Fruit fly (Drosophila melanogaster) whole organism, embryonic: Measurements from ENCODE around the gene ph-p.
A peak's percentile ranks its signal among the peaks of the same experiment; 100 is the strongest.

Source experiments
- BEAF-32 ChIP-seq: fragments of 200-800 bp; sonication (Bioruptor generic); optimal IDR thresholded peaks from 3 replicates; lab custom pipeline; 2017; ENCODE audit warnings: missing biosample characterization, missing genetic modification characterization, mild to moderate bottlenecking, moderate library complexity, missing genetic modification reagents
- Bdp1 ChIP-seq: fragments of 200-800 bp; sonication (Bioruptor generic); optimal IDR thresholded peaks from 3 replicates; lab custom pipeline; 2016; ENCODE audit warnings: missing biosample characterization, missing genetic modification characterization
- Bgb ChIP-seq: fragments of 200-800 bp; sonication (Bioruptor generic); IDR thresholded peaks from 2 replicates; pipeline ENCODE4 v1.3.6; 2022; ENCODE audit warnings: missing biosample characterization, missing genetic modification characterization; ENCODE audit not compliant: partially characterized antibody
- CG10274 ChIP-seq: fragments of 200-800 bp; sonication (Bioruptor generic); optimal IDR thresholded peaks from 3 replicates; lab custom pipeline; 2017; ENCODE audit warnings: missing biosample characterization, mild to moderate bottlenecking, missing genetic modification characterization
- CG10565 ChIP-seq: fragments of 200-800 bp; sonication (Bioruptor generic); optimal IDR thresholded peaks from 3 replicates; lab custom pipeline; 2016; ENCODE audit warnings: missing biosample characterization, mild to moderate bottlenecking, missing genetic modification characterization
- CG11247 ChIP-seq: fragments of 200-800 bp; sonication (Bioruptor generic); IDR thresholded peaks from 2 replicates; pipeline ENCODE4 v1.3.6; 2022; ENCODE audit warnings: missing biosample characterization, missing genetic modification characterization
- CG11504 ChIP-seq: fragments of 200-800 bp; sonication (Bioruptor generic); optimal IDR thresholded peaks from 3 replicates; lab custom pipeline; 2019; ENCODE audit warnings: missing biosample characterization, mild to moderate bottlenecking, missing genetic modification characterization, moderate library complexity
- CG1233 ChIP-seq: fragments of 200-800 bp; sonication (Bioruptor generic); optimal IDR thresholded peaks from 4 replicates; lab custom pipeline; 2018; ENCODE audit warnings: missing biosample characterization, mild to moderate bottlenecking, missing genetic modification characterization
- CG12942 ChIP-seq: fragments of 200-800 bp; sonication (Bioruptor generic); optimal IDR thresholded peaks from 3 replicates; lab custom pipeline; 2016; ENCODE audit warnings: missing biosample characterization, missing genetic modification characterization
- CG13123 ChIP-seq: fragments of 200-800 bp; sonication (Bioruptor generic); optimal IDR thresholded peaks from 2 replicates; lab custom pipeline; 2016; ENCODE audit warnings: missing biosample characterization, missing genetic modification characterization
- CG13775 ChIP-seq: fragments of 200-800 bp; sonication (Bioruptor generic); optimal IDR thresholded peaks from 3 replicates; lab custom pipeline; 2017; ENCODE audit warnings: missing biosample characterization, mild to moderate bottlenecking, missing genetic modification characterization
- CG14667 ChIP-seq: fragments of 200-800 bp; sonication (Bioruptor generic); IDR thresholded peaks from 2 replicates; pipeline ENCODE4 v1.3.6; 2022; ENCODE audit warnings: missing biosample characterization, missing genetic modification characterization
- CG16863 ChIP-seq: fragments of 200-800 bp; sonication (Bioruptor generic); optimal IDR thresholded peaks from 3 replicates; lab custom pipeline; 2016; ENCODE audit warnings: missing biosample characterization, missing genetic modification characterization
- CG17328 ChIP-seq: fragments of 200-800 bp; sonication (Bioruptor generic); IDR thresholded peaks from 2 replicates; pipeline ENCODE4 v1.3.6; 2022; ENCODE audit warnings: missing biosample characterization, missing genetic modification characterization
- CG17361 ChIP-seq: fragments of 200-800 bp; sonication (Bioruptor generic); IDR thresholded peaks from 3 replicates; pipeline ENCODE4 v1.3.6; 2022; ENCODE audit warnings: missing biosample characterization, missing genetic modification characterization
- CG17385 ChIP-seq: fragments of 200-800 bp; sonication (Bioruptor generic); optimal IDR thresholded peaks from 3 replicates; lab custom pipeline; 2018; ENCODE audit warnings: missing biosample characterization, mild to moderate bottlenecking, missing genetic modification characterization
- CG1832 ChIP-seq: fragments of 200-800 bp; sonication (Bioruptor generic); optimal IDR thresholded peaks from 2 replicates; lab custom pipeline; 2017; ENCODE audit warnings: missing biosample characterization, mild to moderate bottlenecking, missing genetic modification characterization, inconsistent platforms
- CG2199 ChIP-seq: fragments of 200-800 bp; sonication (Bioruptor generic); IDR thresholded peaks from 3 replicates; pipeline ENCODE4 v1.3.6; 2022; ENCODE audit warnings: missing biosample characterization, missing genetic modification characterization
- CG30020 ChIP-seq: fragments of 200-800 bp; optimal IDR thresholded peaks from 2 replicates; lab custom pipeline; 2019; ENCODE audit warnings: missing biosample characterization, mild to moderate bottlenecking, missing genetic modification characterization, moderate library complexity
- CG30403 ChIP-seq: fragments of 200-800 bp; sonication (Bioruptor generic); optimal IDR thresholded peaks from 3 replicates; lab custom pipeline; 2016; ENCODE audit warnings: missing biosample characterization, missing genetic modification characterization
- CG3407 ChIP-seq: fragments of 200-800 bp; sonication (Bioruptor generic); optimal IDR thresholded peaks from 2 replicates; lab custom pipeline; 2018; ENCODE audit warnings: missing biosample characterization, mild to moderate bottlenecking, missing genetic modification characterization
- CG3995 ChIP-seq: fragments of 200-800 bp; sonication (Bioruptor generic); optimal IDR thresholded peaks from 3 replicates; lab custom pipeline; 2016; ENCODE audit warnings: missing biosample characterization, missing genetic modification characterization
- CG4282 ChIP-seq: fragments of 200-800 bp; sonication (Bioruptor generic); optimal IDR thresholded peaks from 2 replicates; lab custom pipeline; 2016; ENCODE audit warnings: missing biosample characterization, missing genetic modification characterization
- CG4707 ChIP-seq: fragments of 200-800 bp; sonication (Bioruptor generic); optimal IDR thresholded peaks from 2 replicates; lab custom pipeline; 2018; ENCODE audit warnings: missing biosample characterization, mild to moderate bottlenecking, missing genetic modification characterization, moderate library complexity
- CG6175 ChIP-seq: fragments of 200-800 bp; sonication (Bioruptor generic); IDR thresholded peaks from 3 replicates; pipeline ENCODE4 v1.3.6; 2022; ENCODE audit warnings: missing biosample characterization, missing genetic modification characterization
- CG8290 ChIP-seq, 3 experiments: fragments of 200-800 bp; sonication (Bioruptor generic); optimal IDR thresholded peaks; 2 replicates each; lab custom pipeline; 2016 to 2019; ENCODE audit warnings: missing biosample characterization in 3 of 3, missing genetic modification characterization in 3 of 3, mild to moderate bottlenecking in 2 of 3, moderate library complexity in 1 of 3
- CG9876 ChIP-seq: fragments of 200-800 bp; sonication (Bioruptor generic); optimal IDR thresholded peaks from 2 replicates; lab custom pipeline; 2016; ENCODE audit warnings: missing biosample characterization, missing genetic modification characterization
- Dad ChIP-seq: fragments of 200-800 bp; sonication (Bioruptor generic); optimal IDR thresholded peaks from 3 replicates; lab custom pipeline; 2016; ENCODE audit warnings: missing biosample characterization, missing genetic modification characterization
- Fer1 ChIP-seq: fragments of 200-800 bp; sonication (Bioruptor generic); optimal IDR thresholded peaks from 2 replicates; lab custom pipeline; 2017; ENCODE audit warnings: missing biosample characterization, mild to moderate bottlenecking, missing genetic modification characterization
- Neu2 ChIP-seq: fragments of 200-800 bp; sonication (Bioruptor generic); optimal IDR thresholded peaks from 3 replicates; lab custom pipeline; 2016; ENCODE audit warnings: missing biosample characterization, missing genetic modification characterization, borderline replicate concordance
- PHDP ChIP-seq: fragments of 200-800 bp; sonication (Bioruptor generic); optimal IDR thresholded peaks from 3 replicates; lab custom pipeline; 2018; ENCODE audit warnings: missing biosample characterization, mild to moderate bottlenecking, missing genetic modification characterization, moderate library complexity
- Sin3A ChIP-seq: fragments of >200 bp; optimal IDR thresholded peaks from 2 replicates; lab custom pipeline; 2018
- Spps ChIP-seq: fragments of 200-800 bp; sonication (Bioruptor generic); optimal IDR thresholded peaks from 2 replicates; lab custom pipeline; 2018; ENCODE audit warnings: missing biosample characterization, mild to moderate bottlenecking, missing genetic modification characterization
- Trl ChIP-seq, 3 experiments: fragments of >200 bp in 2 of 3; fragments of 200-800 bp in 1 of 3; sonication (Bioruptor generic) in 1 of 3; optimal IDR thresholded peaks; 2 replicates in 1 of 3; 3 replicates in 2 of 3; lab custom pipeline; 2016 to 2017; ENCODE audit warnings: missing biosample characterization in 1 of 3, missing genetic modification characterization in 1 of 3
- az2 ChIP-seq: fragments of 200-800 bp; sonication (Bioruptor generic); optimal IDR thresholded peaks from 3 replicates; lab custom pipeline; 2016; ENCODE audit warnings: missing biosample characterization, missing genetic modification characterization
- dan ChIP-seq: fragments of 200-800 bp; sonication (Bioruptor generic); IDR thresholded peaks from 2 replicates; pipeline ENCODE4 v1.3.6; 2022; ENCODE audit warnings: missing biosample characterization, missing genetic modification characterization
- ewg ChIP-seq: fragments of 200-800 bp; sonication (Bioruptor generic); optimal IDR thresholded peaks from 3 replicates; lab custom pipeline; 2017; ENCODE audit warnings: mild to moderate bottlenecking, missing biosample characterization, missing genetic modification reagents, missing genetic modification characterization
- inv ChIP-seq: fragments of 200-800 bp; sonication (Bioruptor generic); IDR thresholded peaks from 2 replicates; pipeline ENCODE4 v1.3.6; 2022; ENCODE audit warnings: missing biosample characterization, missing genetic modification characterization; ENCODE audit not compliant: partially characterized antibody
- kni ChIP-seq: fragments of 200-800 bp; sonication (Bioruptor generic); optimal IDR thresholded peaks from 3 replicates; lab custom pipeline; 2017; ENCODE audit warnings: mild to moderate bottlenecking, missing biosample characterization, missing genetic modification reagents, missing genetic modification characterization
- mam ChIP-seq: fragments of 200-800 bp; sonication (Bioruptor generic); optimal IDR thresholded peaks from 3 replicates; lab custom pipeline; 2016; ENCODE audit warnings: missing biosample characterization, missing genetic modification characterization
- nau ChIP-seq: fragments of 200-800 bp; sonication (Bioruptor generic); optimal IDR thresholded peaks from 3 replicates; lab custom pipeline; 2017; ENCODE audit warnings: missing biosample characterization, mild to moderate bottlenecking, missing genetic modification characterization, missing genetic modification reagents
- otp ChIP-seq: fragments of 200-800 bp; sonication (Bioruptor generic); IDR thresholded peaks from 3 replicates; pipeline ENCODE4, ENCODE4 v1.3.6; 2022; ENCODE audit warnings: missing biosample characterization, missing genetic modification characterization
- prd ChIP-seq, 3 experiments: fragments of >200 bp in 2 of 3; fragments of 200-800 bp in 1 of 3; sonication (Bioruptor generic) in 1 of 3; optimal IDR thresholded peaks in 2 of 3; IDR thresholded peaks in 1 of 3; 2 replicates in 2 of 3; 3 replicates in 1 of 3; pipeline versions ENCODE4 v1.3.6 to Lab custom; 2017 to 2022; ENCODE audit warnings: missing biosample characterization in 1 of 3, missing genetic modification characterization in 1 of 3
- row ChIP-seq: fragments of 200-800 bp; sonication (Bioruptor generic); IDR thresholded peaks from 3 replicates; pipeline ENCODE4 v1.3.6; 2022; ENCODE audit warnings: missing biosample characterization, missing genetic modification characterization
- seq ChIP-seq: fragments of 200-800 bp; sonication (Bioruptor generic); IDR thresholded peaks from 2 replicates; pipeline ENCODE4 v1.3.6; 2022; ENCODE audit warnings: missing biosample characterization, missing genetic modification characterization
- slbo ChIP-seq: fragments of 200-800 bp; sonication (Bioruptor generic); IDR thresholded peaks from 2 replicates; pipeline ENCODE4 v1.3.6; 2022; ENCODE audit warnings: missing biosample characterization, missing genetic modification characterization
- slp2 ChIP-seq: fragments of 200-800 bp; sonication (Bioruptor generic); optimal IDR thresholded peaks from 2 replicates; lab custom pipeline; 2016; ENCODE audit warnings: missing biosample characterization, missing genetic modification characterization
- sug ChIP-seq: fragments of 200-800 bp; optimal IDR thresholded peaks from 2 replicates; lab custom pipeline; 2019; ENCODE audit warnings: missing biosample characterization, mild to moderate bottlenecking, missing genetic modification characterization, moderate library complexity
- toy ChIP-seq: fragments of 200-800 bp; sonication (Bioruptor generic); IDR thresholded peaks from 2 replicates; pipeline ENCODE4 v1.3.6; 2022; ENCODE audit warnings: missing biosample characterization, missing genetic modification characterization
- tx ChIP-seq: fragments of 200-800 bp; sonication (Bioruptor generic); optimal IDR thresholded peaks from 2 replicates; lab custom pipeline; 2016; ENCODE audit warnings: missing biosample characterization, missing genetic modification characterization

Gene ph-p

dm6 chrX:2141854-2142216 lies 3.7 kb upstream of the ph-p start (continued):
- TF ChIP-seq CG2199 (no peak), Sin3A (lab: Kevin White, UChicago) (no peak), CG10565 (no peak), CG17385 (GFP tag; lab: Kevin White, UChicago) (peak; percentile 20), Fer1 (GFP tag; lab: Kevin White, UChicago) (peak; percentile 42), CG17361 (0 out of 3 replicates have a peak, but pooled peaks have one; percentile 49), CG30403 (GFP tag; lab: Kevin White, UChicago) (peak; percentile 48), CG4282 (GFP tag; lab: Kevin White, UChicago) (no peak), CG1233 (GFP tag; lab: Kevin White, UChicago) (peak; percentile 60), otp (GFP tag; lab: Robert Waterston, UW) (0 out of 3 replicates have a peak, but pooled peaks have one; percentile 35), CG6175 (GFP tag; lab: Robert Waterston, UW) (no peak), seq (GFP tag; lab: Robert Waterston, UW) (peak; percentile 48; the same call in 1 of the 2 replicates), CG11504 (tag; lab: Kevin White, UChicago) (peak; percentile 61), nau (GFP tag; lab: Kevin White, UChicago) (peak; percentile 62), CG17328 (GFP tag; lab: Robert Waterston, UW) (no peak), CG3995 (GFP tag; lab: Kevin White, UChicago) (peak; percentile 18), CG4707 (GFP tag; lab: Kevin White, UChicago) (peak; percentile 68), prd (optimal IDR thresholded peaks at IDR 0.05; lab: Kevin White, UChicago) (no peak), prd (GFP tag; IDR thresholded peaks at IDR 0.05; lab: Robert Waterston, UW) (peak; percentile 35; the same call in 2 of the 3 replicates), CG14667 (no peak), ewg (GFP tag; lab: Kevin White, UChicago) (peak; percentile 23), kni (GFP tag; lab: Kevin White, UChicago) (peak; percentile 38), tx (peak; percentile 1), CG10274 (GFP tag; lab: Kevin White, UChicago) (no peak), CG30020 (tag; lab: Kevin White, UChicago) (no peak), toy (GFP tag; lab: Robert Waterston, UW) (no peak), CG12942 (GFP tag; lab: Kevin White, UChicago) (no peak), inv (GFP tag; lab: Robert Waterston, UW) (no peak), sug (tag; lab: Kevin White, UChicago) (peak; percentile 31), Spps (tag; lab: Kevin White, UChicago) (no peak), CG9876 (no peak), CG1832 (no peak), dan (no peak), CG13123 (peak; percentile 48), CG11247 (GFP tag; lab: Robert Waterston, UW) (no peak), Bgb (GFP tag; lab: Robert Waterston, UW) (no peak), az2 (GFP tag; lab: Kevin White, UChicago) (peak; percentile 13), CG16863 (GFP tag; lab: Kevin White, UChicago) (no peak), Trl (optimal IDR thresholded peaks at IDR 0.05; lab: Kevin White, UChicago) (no peak), Trl (GFP tag; optimal IDR thresholded peaks at IDR 0.05; lab: Kevin White, UChicago) (peak; percentile 43), CG13775 (GFP tag; lab: Kevin White, UChicago) (peak; percentile 19), Dad (GFP tag; lab: Kevin White, UChicago) (no peak), Bdp1 (GFP tag; lab: Kevin White, UChicago) (peak; percentile 42), slbo (GFP tag; lab: Robert Waterston, UW) (peak; percentile 56; the same call in 1 of the 2 replicates), row (GFP tag; lab: Robert Waterston, UW) (peak; percentile 74), PHDP (tag; lab: Kevin White, UChicago) (peak; percentile 54), Neu2 (no peak), CG8290 (GFP tag; optimal IDR thresholded peaks at IDR 0.05; lab: Kevin White, UChicago) (no peak), CG8290 (tag; optimal IDR thresholded peaks at IDR 0.05; lab: Kevin White, UChicago) (peak in 1 of 2 experiments; percentile 89), mam (no peak), CG3407 (GFP tag; lab: Kevin White, UChicago) (peak; percentile 65), BEAF-32 (GFP tag; lab: Kevin White, UChicago) (no peak), slp2 (GFP tag; lab: Kevin White, UChicago) (peak; percentile 3)
